Fruit fly (Drosophila melanogaster) whole organism, embryonic: Measurements from ENCODE around the gene Usp1.
A peak's percentile ranks its signal among the peaks of the same experiment; 100 is the strongest.

Experiments
- Antp ChIP-seq: fragments of 200-800 bp; sonication (Bioruptor generic); optimal IDR thresholded peaks from 3 replicates; lab custom pipeline; 2016; ENCODE audit warnings: missing biosample characterization, missing genetic modification characterization
- CG10209 ChIP-seq: fragments of 200-800 bp; sonication (Bioruptor generic); optimal IDR thresholded peaks from 3 replicates; lab custom pipeline; 2017; ENCODE audit warnings: missing biosample characterization, mild to moderate bottlenecking, missing genetic modification characterization, missing genetic modification reagents
- CG10366 ChIP-seq: fragments of 200-800 bp; sonication (Bioruptor generic); IDR thresholded peaks from 2 replicates; pipeline ENCODE4 v1.3.6; 2022; ENCODE audit warnings: missing biosample characterization, missing genetic modification characterization
- CG11456 ChIP-seq: fragments of 200-800 bp; sonication (Bioruptor generic); IDR thresholded peaks from 3 replicates; pipeline ENCODE4 v1.3.6; 2022; ENCODE audit warnings: missing biosample characterization, missing genetic modification characterization
- CG11696 ChIP-seq: fragments of 200-800 bp; sonication (Bioruptor generic); IDR thresholded peaks from 2 replicates; pipeline ENCODE4 v1.3.6; 2022; ENCODE audit warnings: missing biosample characterization, missing genetic modification characterization
- CG11723 ChIP-seq: fragments of 200-800 bp; sonication (Bioruptor generic); optimal IDR thresholded peaks from 2 replicates; lab custom pipeline; 2017; ENCODE audit warnings: missing biosample characterization, mild to moderate bottlenecking, missing genetic modification characterization
- CG15601 ChIP-seq: fragments of 200-800 bp; sonication (Bioruptor generic); optimal IDR thresholded peaks from 3 replicates; lab custom pipeline; 2019; ENCODE audit warnings: missing biosample characterization, mild to moderate bottlenecking, missing genetic modification characterization, moderate library complexity
- CG17361 ChIP-seq: fragments of 200-800 bp; sonication (Bioruptor generic); IDR thresholded peaks from 3 replicates; pipeline ENCODE4 v1.3.6; 2022; ENCODE audit warnings: missing biosample characterization, missing genetic modification characterization
- CG18619 ChIP-seq: fragments of 200-800 bp; sonication (Bioruptor generic); optimal IDR thresholded peaks from 3 replicates; lab custom pipeline; 2017; ENCODE audit warnings: missing biosample characterization, mild to moderate bottlenecking, missing genetic modification characterization
- CG30403 ChIP-seq: fragments of 200-800 bp; sonication (Bioruptor generic); optimal IDR thresholded peaks from 3 replicates; lab custom pipeline; 2016; ENCODE audit warnings: missing biosample characterization, missing genetic modification characterization
- CG3726 ChIP-seq: fragments of 200-800 bp; sonication (Bioruptor generic); IDR thresholded peaks from 3 replicates; pipeline ENCODE4, ENCODE4 v1.3.6; 2022; ENCODE audit warnings: missing biosample characterization, missing genetic modification characterization
- CG3995 ChIP-seq: fragments of 200-800 bp; sonication (Bioruptor generic); optimal IDR thresholded peaks from 3 replicates; lab custom pipeline; 2016; ENCODE audit warnings: missing biosample characterization, missing genetic modification characterization
- CG4360 ChIP-seq: fragments of 200-800 bp; sonication (Bioruptor generic); IDR thresholded peaks from 2 replicates; pipeline ENCODE4 v1.3.6; 2022; ENCODE audit warnings: missing biosample characterization, missing genetic modification characterization
- CG4617 ChIP-seq: fragments of 200-800 bp; sonication (Bioruptor generic); optimal IDR thresholded peaks from 3 replicates; lab custom pipeline; 2016; ENCODE audit warnings: missing biosample characterization, missing genetic modification characterization, borderline replicate concordance
- CG5245 ChIP-seq: fragments of 200-800 bp; sonication (Bioruptor generic); optimal IDR thresholded peaks from 3 replicates; lab custom pipeline; 2016; ENCODE audit warnings: missing biosample characterization, missing genetic modification characterization
- CG6254 ChIP-seq: fragments of 200-800 bp; sonication (Bioruptor generic); optimal IDR thresholded peaks from 3 replicates; lab custom pipeline; 2017; ENCODE audit warnings: mild to moderate bottlenecking, missing biosample characterization, missing genetic modification reagents, missing genetic modification characterization
- CG6654 ChIP-seq: fragments of 200-800 bp; sonication (Bioruptor generic); optimal IDR thresholded peaks from 2 replicates; lab custom pipeline; 2017; ENCODE audit warnings: missing biosample characterization, mild to moderate bottlenecking, missing genetic modification characterization
- CG8089 ChIP-seq: fragments of 200-800 bp; sonication (Bioruptor generic); optimal IDR thresholded peaks from 3 replicates; lab custom pipeline; 2016; ENCODE audit warnings: missing biosample characterization, missing genetic modification characterization
- CG9215 ChIP-seq: fragments of 200-800 bp; sonication (Bioruptor generic); IDR thresholded peaks from 2 replicates; pipeline ENCODE4 v1.3.6; 2022; ENCODE audit warnings: missing biosample characterization, missing genetic modification characterization
- CG9727 ChIP-seq: fragments of 200-800 bp; sonication (Bioruptor generic); optimal IDR thresholded peaks from 3 replicates; lab custom pipeline; 2017; ENCODE audit warnings: missing biosample characterization, mild to moderate bottlenecking, missing genetic modification characterization
- CHES-1-like ChIP-seq: fragments of 200-800 bp; sonication (Bioruptor generic); optimal IDR thresholded peaks from 2 replicates; lab custom pipeline; 2016; ENCODE audit warnings: missing biosample characterization, missing genetic modification characterization
- D19A ChIP-seq: fragments of 200-800 bp; optimal IDR thresholded peaks from 3 replicates; lab custom pipeline; 2019; ENCODE audit warnings: missing biosample characterization, mild to moderate bottlenecking, missing genetic modification characterization, moderate library complexity
- Dbx ChIP-seq: fragments of 200-800 bp; sonication (Bioruptor generic); IDR thresholded peaks from 3 replicates; pipeline ENCODE4 v1.3.6; 2022; ENCODE audit warnings: missing biosample characterization, missing genetic modification characterization
- Deaf1 ChIP-seq: fragments of 200-800 bp; optimal IDR thresholded peaks from 3 replicates; lab custom pipeline; 2019; ENCODE audit warnings: missing biosample characterization, mild to moderate bottlenecking, missing genetic modification characterization, moderate library complexity
- Dref ChIP-seq: fragments of 200-800 bp; sonication (Bioruptor generic); IDR thresholded peaks from 2 replicates; pipeline ENCODE4 v1.3.6; 2022; ENCODE audit warnings: missing biosample characterization, missing genetic modification characterization
- Ets97D ChIP-seq: fragments of 200-800 bp; sonication (Bioruptor generic); optimal IDR thresholded peaks from 3 replicates; lab custom pipeline; 2016; ENCODE audit warnings: missing biosample characterization, missing genetic modification characterization
- HHEX ChIP-seq: fragments of 200-800 bp; sonication (Bioruptor generic); optimal IDR thresholded peaks from 3 replicates; lab custom pipeline; 2017; ENCODE audit warnings: missing biosample characterization, mild to moderate bottlenecking, missing genetic modification characterization, missing genetic modification reagents
- HLHmδ ChIP-seq: fragments of 200-800 bp; sonication (Bioruptor generic); optimal IDR thresholded peaks from 2 replicates; lab custom pipeline; 2018; ENCODE audit warnings: missing biosample characterization, mild to moderate bottlenecking, missing genetic modification characterization, moderate library complexity
- HmgD ChIP-seq: fragments of 200-800 bp; sonication (Bioruptor generic); optimal IDR thresholded peaks from 3 replicates; lab custom pipeline; 2016; ENCODE audit warnings: missing biosample characterization, missing genetic modification characterization
- Hmx ChIP-seq: fragments of 200-800 bp; sonication (Bioruptor generic); optimal IDR thresholded peaks from 2 replicates; lab custom pipeline; 2016; ENCODE audit warnings: missing biosample characterization, missing genetic modification characterization
- Max ChIP-seq: fragments of 200-800 bp; sonication (Bioruptor generic); optimal IDR thresholded peaks from 2 replicates; lab custom pipeline; 2016; ENCODE audit warnings: missing biosample characterization, mild to moderate bottlenecking, missing genetic modification characterization
- Mes4 ChIP-seq: fragments of 200-800 bp; sonication (Bioruptor generic); optimal IDR thresholded peaks from 2 replicates; lab custom pipeline; 2016; ENCODE audit warnings: missing biosample characterization, missing genetic modification characterization
- NK7.1 ChIP-seq: fragments of 200-800 bp; sonication (Bioruptor generic); optimal IDR thresholded peaks from 3 replicates; lab custom pipeline; 2016; ENCODE audit warnings: missing biosample characterization, missing genetic modification characterization
- Spps ChIP-seq: fragments of 200-800 bp; sonication (Bioruptor generic); optimal IDR thresholded peaks from 2 replicates; lab custom pipeline; 2018; ENCODE audit warnings: missing biosample characterization, mild to moderate bottlenecking, missing genetic modification characterization
- Ssrp ChIP-seq: fragments of 200-800 bp; sonication (Bioruptor generic); optimal IDR thresholded peaks from 2 replicates; lab custom pipeline; 2018; ENCODE audit warnings: missing biosample characterization, mild to moderate bottlenecking, missing genetic modification characterization, moderate library complexity
- abd-A ChIP-seq: fragments of 200-800 bp; sonication (Bioruptor generic); optimal IDR thresholded peaks from 3 replicates; lab custom pipeline; 2019; ENCODE audit warnings: missing biosample characterization, mild to moderate bottlenecking, missing genetic modification characterization, moderate library complexity
- ase ChIP-seq: fragments of 200-800 bp; sonication (Bioruptor generic); IDR thresholded peaks from 3 replicates; pipeline ENCODE4 v1.3.6; 2022; ENCODE audit warnings: missing biosample characterization, missing genetic modification characterization
- bsh ChIP-seq, 2 experiments: fragments of 200-800 bp; sonication (Bioruptor generic); optimal IDR thresholded peaks; 2 replicates each; lab custom pipeline; 2017 to 2018; ENCODE audit warnings: mild to moderate bottlenecking in 2 of 2, missing biosample characterization in 2 of 2, missing genetic modification characterization in 2 of 2, moderate library complexity in 1 of 2
- dmrt11E ChIP-seq: fragments of 200-800 bp; sonication (Bioruptor generic); optimal IDR thresholded peaks from 3 replicates; lab custom pipeline; 2018; ENCODE audit warnings: missing biosample characterization, mild to moderate bottlenecking, missing genetic modification characterization, moderate library complexity
- gcm2 ChIP-seq: fragments of 200-800 bp; sonication (Bioruptor generic); optimal IDR thresholded peaks from 2 replicates; lab custom pipeline; 2016; ENCODE audit warnings: missing biosample characterization, missing genetic modification characterization
- inv ChIP-seq: fragments of 200-800 bp; sonication (Bioruptor generic); IDR thresholded peaks from 2 replicates; pipeline ENCODE4 v1.3.6; 2022; ENCODE audit warnings: missing biosample characterization, missing genetic modification characterization; ENCODE audit not compliant: partially characterized antibody
- knrl ChIP-seq: fragments of 200-800 bp; sonication (Bioruptor generic); IDR thresholded peaks from 3 replicates; pipeline ENCODE4 v1.3.6; 2022; ENCODE audit warnings: missing biosample characterization, missing genetic modification characterization; ENCODE audit not compliant: partially characterized antibody
- lola ChIP-seq, 3 experiments: fragments of >200 bp in 2 of 3; fragments of 200-800 bp in 1 of 3; sonication (Bioruptor generic) in 1 of 3; optimal IDR thresholded peaks; 2 replicates each; lab custom pipeline; 2017 to 2019; ENCODE audit warnings: missing biosample characterization in 3 of 3, missing genetic modification characterization in 3 of 3, mild to moderate bottlenecking in 1 of 3, moderate library complexity in 1 of 3
- pb ChIP-seq: fragments of 200-800 bp; sonication (Bioruptor generic); optimal IDR thresholded peaks from 3 replicates; lab custom pipeline; 2016; ENCODE audit warnings: missing biosample characterization, missing genetic modification characterization
- pros ChIP-seq: fragments of 200-800 bp; sonication (Bioruptor generic); optimal IDR thresholded peaks from 3 replicates; lab custom pipeline; 2019; ENCODE audit warnings: missing biosample characterization, mild to moderate bottlenecking, missing genetic modification characterization, moderate library complexity
- sens ChIP-seq: fragments of 200-800 bp; sonication (Bioruptor generic); peaks from one replicate; lab custom pipeline; 2016; ENCODE audit warnings: missing biosample characterization, missing genetic modification characterization
- slp2 ChIP-seq: fragments of 200-800 bp; sonication (Bioruptor generic); optimal IDR thresholded peaks from 2 replicates; lab custom pipeline; 2016; ENCODE audit warnings: missing biosample characterization, missing genetic modification characterization
- toy ChIP-seq: fragments of 200-800 bp; sonication (Bioruptor generic); IDR thresholded peaks from 2 replicates; pipeline ENCODE4 v1.3.6; 2022; ENCODE audit warnings: missing biosample characterization, missing genetic modification characterization
- wdn ChIP-seq: fragments of 200-800 bp; sonication (Bioruptor generic); IDR thresholded peaks from 2 replicates; pipeline ENCODE4 v1.3.6; 2022; ENCODE audit warnings: missing biosample characterization, missing genetic modification characterization
- zfh1 ChIP-seq: fragments of 200-800 bp; sonication (Bioruptor generic); IDR thresholded peaks from 3 replicates; pipeline ENCODE4 v1.3.6; 2022; ENCODE audit warnings: missing biosample characterization, missing genetic modification characterization
- zfh2 ChIP-seq: fragments of 200-800 bp; sonication (Bioruptor generic); optimal IDR thresholded peaks from 2 replicates; lab custom pipeline; 2016; ENCODE audit warnings: missing biosample characterization, missing genetic modification characterization

The Usp1 gene

dm6 chr3R:29214262-29214661 is 14.7 kb upstream of the Usp1 start (continued):
- peak; percentile 98 for TF ChIP-seq CG17361 (GFP tag; lab: Robert Waterston, UW)
- peak; percentile 99 for TF ChIP-seq CG15601
- peak; percentile 98 for TF ChIP-seq gcm2 (GFP tag; lab: Kevin White, UChicago)
- TF ChIP-seq CG11723 (GFP tag; lab: Kevin White, UChicago), result peak; percentile 99
- peak; percentile 98 for TF ChIP-seq CG6254
- TF ChIP-seq CG30403 (GFP tag; lab: Kevin White, UChicago), result peak; percentile 99
- TF ChIP-seq abd-A (tag; lab: Kevin White, UChicago), result peak; percentile 93
- peak; percentile 68 for TF ChIP-seq pros (GFP tag; lab: Kevin White, UChicago)
- TF ChIP-seq sens, result peak; percentile 100
- peak; percentile 98 for TF ChIP-seq toy (GFP tag; lab: Robert Waterston, UW)
- no peak for TF ChIP-seq inv (GFP tag; lab: Robert Waterston, UW)
- TF ChIP-seq CG4360 (GFP tag; lab: Robert Waterston, UW), result peak; percentile 94
- TF ChIP-seq CG3726 (GFP tag; lab: Robert Waterston, UW), result peak; percentile 99
- TF ChIP-seq CG11456, result peak; percentile 99
- peak; percentile 100 for TF ChIP-seq zfh1 (GFP tag; lab: Robert Waterston, UW)
- TF ChIP-seq slp2 (GFP tag; lab: Kevin White, UChicago), result peak; percentile 98
- TF ChIP-seq D19A, result peak; percentile 98
- TF ChIP-seq CG9215 (GFP tag; lab: Robert Waterston, UW), result peak; percentile 96
- peak; percentile 99 for TF ChIP-seq Antp (GFP tag; lab: Kevin White, UChicago)
- TF ChIP-seq pb (GFP tag; lab: Kevin White, UChicago), result peak; percentile 98
- TF ChIP-seq Ets97D (GFP tag; lab: Kevin White, UChicago), result peak; percentile 96
- peak; percentile 99 for TF ChIP-seq Max
- peak; percentile 99 for TF ChIP-seq zfh2 (GFP tag; lab: Kevin White, UChicago)
- TF ChIP-seq CG4617 (GFP tag; lab: Kevin White, UChicago), result peak; percentile 99
- TF ChIP-seq HLHmδ (GFP tag; lab: Kevin White, UChicago), result no peak
- TF ChIP-seq Spps (tag; lab: Kevin White, UChicago), result peak; percentile 99
- peak in 1 of 3 experiments; percentile 99 for TF ChIP-seq lola (GFP tag; optimal IDR thresholded peaks at IDR 0.05; lab: Kevin White, UChicago)
- peak; percentile 100 for TF ChIP-seq dmrt11E (tag; lab: Kevin White, UChicago)
- TF ChIP-seq Deaf1 (tag; lab: Kevin White, UChicago), result peak; percentile 89
- TF ChIP-seq CG3995 (GFP tag; lab: Kevin White, UChicago), result peak; percentile 88
- TF ChIP-seq CG5245 (GFP tag; lab: Kevin White, UChicago), result peak; percentile 99
- TF ChIP-seq CG6654 (GFP tag; lab: Kevin White, UChicago), result peak; percentile 92
- TF ChIP-seq CG18619 (GFP tag; lab: Kevin White, UChicago), result peak; percentile 99
- peak; percentile 96 for TF ChIP-seq Hmx (GFP tag; lab: Kevin White, UChicago)
- TF ChIP-seq Mes4, result peak; percentile 99
- TF ChIP-seq CG9727 (GFP tag; lab: Kevin White, UChicago), result peak; percentile 100
- peak; percentile 99 for TF ChIP-seq Dbx (GFP tag; lab: Robert Waterston, UW)
- TF ChIP-seq wdn (GFP tag; lab: Robert Waterston, UW), result peak; percentile 99
- peak; percentile 99 for TF ChIP-seq CG10366 (GFP tag; lab: Robert Waterston, UW)
- TF ChIP-seq HmgD, result peak; percentile 98
- peak; percentile 99 for TF ChIP-seq NK7.1
- peak; percentile 98 for TF ChIP-seq Ssrp (tag; lab: Kevin White, UChicago)
- peak; percentile 99 for TF ChIP-seq HHEX
- peak; percentile 99 for TF ChIP-seq ase (GFP tag; lab: Robert Waterston, UW)
- peak; percentile 98 for TF ChIP-seq CG11696 (GFP tag; lab: Robert Waterston, UW)
- TF ChIP-seq CHES-1-like (GFP tag; lab: Kevin White, UChicago), result peak; percentile 99
- TF ChIP-seq CG8089 (GFP tag; lab: Kevin White, UChicago), result peak; percentile 99
- no peak for TF ChIP-seq knrl (GFP tag; lab: Robert Waterston, UW)
- peak; percentile 99 for TF ChIP-seq CG10209 (GFP tag; lab: Kevin White, UChicago)
- peak; percentile 99 to 100 for TF ChIP-seq bsh (GFP tag; optimal IDR thresholded peaks at IDR 0.05; lab: Kevin White, UChicago)
- peak; percentile 50 for TF ChIP-seq Dref (GFP tag; lab: Robert Waterston, UW)
